Worm (Caenorhabditis elegans) whole organism, L4 larva: ENCODE results near the gene Y39A3B.8.

ENCODE experiments used
- T26A8.4 ChIP-seq: fragments of 200-800 bp; sonication (Bioruptor generic); IDR thresholded peaks from 2 replicates; pipeline ENCODE4 v1.3.6; 2022; ENCODE audit warnings: missing genetic modification characterization, missing compliant biosample characterization
- ama-1 ChIP-seq: fragments of 150-350 bp; optimal IDR thresholded peaks from 2 replicates; lab custom pipeline; 2014; ENCODE audit warnings: inconsistent platforms, mixed read lengths
- daf-12 ChIP-seq: fragments of 150-350 bp; optimal IDR thresholded peaks from 2 replicates; lab custom pipeline; 2014; ENCODE audit warnings: missing biosample characterization, missing genetic modification reagents, missing genetic modification characterization
- fkh-10 ChIP-seq: fragments of 150-350 bp; optimal IDR thresholded peaks from 2 replicates; lab custom pipeline; 2014; ENCODE audit warnings: missing biosample characterization, missing genetic modification reagents, missing genetic modification characterization
- fos-1 ChIP-seq: fragments of 150-350 bp; optimal IDR thresholded peaks from 2 replicates; lab custom pipeline; 2014; ENCODE audit warnings: missing biosample characterization, missing genetic modification characterization
- madf-5 ChIP-seq, 2 experiments: fragments of 200-800 bp; sonication (Bioruptor generic); IDR thresholded peaks; 2 replicates each; pipeline ENCODE4 v1.3.6; 2022; ENCODE audit warnings: missing compliant biosample characterization in 2 of 2, missing genetic modification characterization in 2 of 2
- mdl-1 ChIP-seq, 2 experiments: fragments of 150-350 bp in 1 of 2; sonication (generic microtip) in 1 of 2; optimal IDR thresholded peaks; 2 replicates each; lab custom pipeline; 2014 to 2017; ENCODE audit warnings: missing biosample characterization in 2 of 2, missing genetic modification characterization in 2 of 2
- mdt-29 ChIP-seq: fragments of 200-800 bp; sonication (Bioruptor generic); IDR thresholded peaks from 2 replicates; pipeline ENCODE4 v1.3.6; 2022; ENCODE audit warnings: missing genetic modification reagents, missing genetic modification characterization, missing compliant biosample characterization
- nhr-237 ChIP-seq: sonication (generic microtip); optimal IDR thresholded peaks from 2 replicates; lab custom pipeline; 2017; ENCODE audit warnings: missing biosample characterization, missing genetic modification characterization
- nhr-77 ChIP-seq: fragments of 150-350 bp; optimal IDR thresholded peaks from 2 replicates; lab custom pipeline; 2014; ENCODE audit warnings: missing biosample characterization, missing genetic modification characterization
- spr-1 ChIP-seq: sonication (generic microtip); optimal IDR thresholded peaks from 2 replicates; lab custom pipeline; 2016; ENCODE audit warnings: mild to moderate bottlenecking, missing genetic modification characterization, missing compliant biosample characterization
- tag-97 ChIP-seq: fragments of 200-800 bp; sonication (Bioruptor generic); IDR thresholded peaks from 2 replicates; pipeline ENCODE4 v1.3.6; 2022; ENCODE audit warnings: missing genetic modification characterization, missing compliant biosample characterization
- unc-39 ChIP-seq: sonication (generic microtip); optimal IDR thresholded peaks from 2 replicates; lab custom pipeline; 2017; ENCODE audit warnings: missing biosample characterization, missing genetic modification characterization
- ztf-11 ChIP-seq: fragments of 150-350 bp; optimal IDR thresholded peaks from 2 replicates; lab custom pipeline; 2014; ENCODE audit warnings: missing biosample characterization, missing genetic modification characterization

- TF ChIP-seq nhr-77 (tag; lab: Kevin White, UChicago) (no peak), madf-5 (GFP tag; IDR thresholded peaks at IDR 0.05; lab: Robert Waterston, UW) (no peak), nhr-237 (tag; lab: Kevin White, UChicago) (no peak), tag-97 (GFP tag; lab: Robert Waterston, UW) (no peak), ama-1 (lab: Kevin White, UChicago) (no peak), daf-12 (tag; lab: Kevin White, UChicago) (no peak), T26A8.4 (GFP tag; lab: Robert Waterston, UW) (no peak), mdt-29 (GFP tag; lab: Robert Waterston, UW) (no peak), fos-1 (tag; lab: Kevin White, UChicago) (no peak), ztf-11 (tag; lab: Kevin White, UChicago) (no peak), unc-39 (tag; lab: Kevin White, UChicago) (no peak), mdl-1 (tag; optimal IDR thresholded peaks at IDR 0.05; lab: Kevin White, UChicago) (no peak), fkh-10 (no peak), spr-1 (tag; lab: Kevin White, UChicago) (no peak)
Observed at ce11 chrIII:1987693-1988092, at the start of gene Y39A3B.8.
